Worm (Caenorhabditis elegans) whole organism, L4/young adult: ENCODE data around the gene txbp-3.

Experiments
- W03F9.2 ChIP-seq: fragments of 150-350 bp; optimal IDR thresholded peaks from 2 replicates; lab custom pipeline; 2014; ENCODE audit warnings: missing biosample characterization, missing genetic modification characterization
- him-1 ChIP-seq: sonication (generic microtip); optimal IDR thresholded peaks from 2 replicates; lab custom pipeline; 2016; ENCODE audit warnings: missing genotype, missing genetic modification reagents, missing genetic modification characterization, missing compliant biosample characterization

DNA sequence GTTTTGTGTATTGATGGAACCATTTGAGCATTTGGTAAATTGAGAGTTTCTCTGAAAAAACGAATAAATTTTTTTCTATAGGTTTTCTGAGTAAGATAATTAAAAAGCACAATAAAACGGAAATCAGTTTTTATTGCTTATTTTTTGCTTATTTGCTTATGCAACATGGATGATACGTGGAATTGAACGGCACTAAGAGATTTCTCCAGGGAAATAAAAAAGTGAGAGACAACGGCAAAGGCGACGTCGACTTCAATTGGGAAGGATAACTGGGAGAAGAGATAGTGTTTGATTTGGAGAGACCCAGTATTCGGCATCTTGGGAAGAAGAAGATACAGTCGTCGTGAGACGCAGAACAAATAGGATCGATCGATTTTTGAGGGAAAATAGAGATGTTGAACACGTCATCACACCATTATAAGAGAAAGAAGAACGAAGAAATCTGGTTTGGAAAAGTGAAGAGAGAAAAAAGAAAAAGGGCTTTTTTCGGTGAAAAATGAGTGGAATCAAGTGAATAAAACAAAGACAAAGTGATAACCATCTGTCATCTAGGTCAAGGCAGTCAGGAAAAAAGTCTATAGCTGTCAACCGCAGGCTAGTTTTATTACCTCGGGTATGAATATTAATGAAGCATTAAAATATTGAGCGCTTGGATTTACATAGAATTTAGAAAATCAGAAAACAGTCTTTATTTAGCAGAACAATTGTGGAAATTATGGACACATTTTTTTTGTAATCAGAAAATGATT, 49.0 kb downstream of the txbp-3 start, which contains the start of gene tmem-131:
- no peak for TF ChIP-seq W03F9.2 (tag; lab: Kevin White, UChicago)
- no peak for TF ChIP-seq him-1 (tag; lab: Kevin White, UChicago)
